Fruit fly (Drosophila melanogaster) whole organism, embryonic: ENCODE measurements around the gene be.

Experiments used
- CG11695 ChIP-seq: fragments of 200-800 bp; sonication (Bioruptor generic); IDR thresholded peaks from 3 replicates; pipeline ENCODE4 v1.3.6; 2022; ENCODE audit warnings: missing biosample characterization, missing genetic modification characterization
- CG12104 ChIP-seq: fragments of 200-800 bp; sonication (Bioruptor generic); optimal IDR thresholded peaks from 3 replicates; lab custom pipeline; 2016; ENCODE audit warnings: missing biosample characterization, missing genetic modification characterization
- Fer2 ChIP-seq: fragments of 200-800 bp; sonication (Bioruptor generic); optimal IDR thresholded peaks from 2 replicates; lab custom pipeline; 2018; ENCODE audit warnings: missing biosample characterization, mild to moderate bottlenecking, missing genetic modification characterization, moderate library complexity
- Nf-YC ChIP-seq: fragments of 200-800 bp; optimal IDR thresholded peaks from 3 replicates; lab custom pipeline; 2019; ENCODE audit warnings: missing biosample characterization, mild to moderate bottlenecking, missing genetic modification characterization, moderate library complexity
- disco-r ChIP-seq: fragments of 200-800 bp; sonication (Bioruptor generic); optimal IDR thresholded peaks from 2 replicates; lab custom pipeline; 2016; ENCODE audit warnings: missing biosample characterization, missing genetic modification characterization
- pb ChIP-seq: fragments of 200-800 bp; sonication (Bioruptor generic); optimal IDR thresholded peaks from 3 replicates; lab custom pipeline; 2016; ENCODE audit warnings: missing biosample characterization, missing genetic modification characterization
- zen2 ChIP-seq: fragments of 200-800 bp; sonication (Bioruptor generic); IDR thresholded peaks from 3 replicates; pipeline ENCODE4 v1.3.6; 2022; ENCODE audit warnings: missing biosample characterization, missing genetic modification characterization; ENCODE audit not compliant: partially characterized antibody

- TF ChIP-seq zen2 (GFP tag; lab: Robert Waterston, UW), result no peak
- TF ChIP-seq Fer2 (tag; lab: Kevin White, UChicago), result no peak
- no peak for TF ChIP-seq CG11695
- no peak for TF ChIP-seq CG12104 (GFP tag; lab: Kevin White, UChicago)
- no peak for TF ChIP-seq disco-r (GFP tag; lab: Kevin White, UChicago)
- no peak for TF ChIP-seq pb
- TF ChIP-seq Nf-YC (tag; lab: Kevin White, UChicago), result peak; percentile 46
Observed at dm6 chrX:15066374-15067057, 42.3 kb downstream of the be start, which contains the start of the genes opm and dob.
